Fruit fly (Drosophila melanogaster) whole organism, embryonic: ENCODE results near the gene CG44405.

Source experiments
- CG10431 ChIP-seq: fragments of 200-800 bp; sonication (Bioruptor generic); optimal IDR thresholded peaks from 3 replicates; lab custom pipeline; 2018; ENCODE audit warnings: missing biosample characterization, mild to moderate bottlenecking, missing genetic modification characterization
- CG10654 ChIP-seq: fragments of 200-800 bp; sonication (Bioruptor generic); optimal IDR thresholded peaks from 2 replicates; lab custom pipeline; 2016; ENCODE audit warnings: missing biosample characterization, missing genetic modification characterization
- CG12391 ChIP-seq: fragments of 200-800 bp; sonication (Bioruptor generic); optimal IDR thresholded peaks from 3 replicates; lab custom pipeline; 2018; ENCODE audit warnings: missing biosample characterization, mild to moderate bottlenecking, missing genetic modification characterization, moderate library complexity
- CG12659 ChIP-seq: fragments of 200-800 bp; sonication (Bioruptor generic); optimal IDR thresholded peaks from 3 replicates; lab custom pipeline; 2017; ENCODE audit warnings: mild to moderate bottlenecking, missing biosample characterization, missing genetic modification reagents, missing genetic modification characterization
- CG13424 ChIP-seq: fragments of 200-800 bp; sonication (Bioruptor generic); optimal IDR thresholded peaks from 2 replicates; lab custom pipeline; 2019; ENCODE audit warnings: missing biosample characterization, mild to moderate bottlenecking, missing genetic modification characterization, moderate library complexity
- CG15011 ChIP-seq: fragments of 200-800 bp; sonication (Bioruptor generic); optimal IDR thresholded peaks from 3 replicates; lab custom pipeline; 2018; ENCODE audit warnings: missing biosample characterization, mild to moderate bottlenecking, missing genetic modification characterization
- CG17359 ChIP-seq: fragments of 200-800 bp; sonication (Bioruptor generic); optimal IDR thresholded peaks from 3 replicates; lab custom pipeline; 2018; ENCODE audit warnings: missing biosample characterization, mild to moderate bottlenecking, missing genetic modification characterization, moderate library complexity
- CG17385 ChIP-seq: fragments of 200-800 bp; sonication (Bioruptor generic); optimal IDR thresholded peaks from 3 replicates; lab custom pipeline; 2018; ENCODE audit warnings: missing biosample characterization, mild to moderate bottlenecking, missing genetic modification characterization
- CG18619 ChIP-seq: fragments of 200-800 bp; sonication (Bioruptor generic); optimal IDR thresholded peaks from 3 replicates; lab custom pipeline; 2017; ENCODE audit warnings: missing biosample characterization, mild to moderate bottlenecking, missing genetic modification characterization
- CG31224 ChIP-seq: fragments of 200-800 bp; sonication (Bioruptor generic); IDR thresholded peaks from 2 replicates; pipeline ENCODE4 v1.3.6; 2022; ENCODE audit warnings: missing biosample characterization, missing genetic modification characterization
- CG4328 ChIP-seq: fragments of 200-800 bp; sonication (Bioruptor generic); optimal IDR thresholded peaks from 3 replicates; lab custom pipeline; 2017; ENCODE audit warnings: missing biosample characterization, missing genetic modification reagents, missing genetic modification characterization
- CG4424 ChIP-seq: fragments of 200-800 bp; sonication (Bioruptor generic); optimal IDR thresholded peaks from 3 replicates; lab custom pipeline; 2016; ENCODE audit warnings: missing biosample characterization, missing genetic modification characterization
- CG4617 ChIP-seq: fragments of 200-800 bp; sonication (Bioruptor generic); optimal IDR thresholded peaks from 3 replicates; lab custom pipeline; 2016; ENCODE audit warnings: missing biosample characterization, missing genetic modification characterization, borderline replicate concordance
- CG4854 ChIP-seq: fragments of 200-800 bp; sonication (Bioruptor generic); optimal IDR thresholded peaks from 2 replicates; lab custom pipeline; 2016; ENCODE audit warnings: missing biosample characterization, missing genetic modification characterization, inconsistent platforms
- CG5953 ChIP-seq: fragments of 200-800 bp; sonication (Bioruptor generic); IDR thresholded peaks from 2 replicates; pipeline ENCODE4 v1.3.6; 2022; ENCODE audit warnings: missing biosample characterization, missing genetic modification characterization
- CG6765 ChIP-seq: fragments of 200-800 bp; sonication (Bioruptor generic); optimal IDR thresholded peaks from 3 replicates; lab custom pipeline; 2017; ENCODE audit warnings: missing biosample characterization, mild to moderate bottlenecking, missing genetic modification characterization
- CG7786 ChIP-seq: fragments of 200-800 bp; sonication (Bioruptor generic); optimal IDR thresholded peaks from 2 replicates; lab custom pipeline; 2016; ENCODE audit warnings: missing biosample characterization, missing genetic modification characterization
- CG8388 ChIP-seq: fragments of 200-800 bp; sonication (Bioruptor generic); optimal IDR thresholded peaks from 2 replicates; lab custom pipeline; 2019; ENCODE audit warnings: missing biosample characterization, mild to moderate bottlenecking, missing genetic modification characterization, moderate library complexity
- Dbx ChIP-seq: fragments of 200-800 bp; sonication (Bioruptor generic); IDR thresholded peaks from 3 replicates; pipeline ENCODE4 v1.3.6; 2022; ENCODE audit warnings: missing biosample characterization, missing genetic modification characterization
- Doc2 ChIP-seq: fragments of 200-800 bp; sonication (Bioruptor generic); IDR thresholded peaks from 2 replicates; pipeline ENCODE4 v1.3.6; 2022; ENCODE audit warnings: missing biosample characterization, missing genetic modification characterization
- Ets65A ChIP-seq: fragments of 200-800 bp; sonication (Bioruptor generic); peaks from one replicate; lab custom pipeline; 2016; ENCODE audit warnings: missing biosample characterization, missing genetic modification characterization
- Hr78 ChIP-seq, 2 experiments: fragments of 200-800 bp in 1 of 2; fragments of >200 bp in 1 of 2; sonication (Bioruptor generic) in 1 of 2; optimal IDR thresholded peaks; 2 replicates each; lab custom pipeline; 2017 to 2019; ENCODE audit warnings: missing biosample characterization in 2 of 2, missing genetic modification characterization in 2 of 2, mild to moderate bottlenecking in 1 of 2, moderate library complexity in 1 of 2
- Lhr ChIP-seq: fragments of 200-800 bp; sonication (Bioruptor generic); optimal IDR thresholded peaks from 3 replicates; lab custom pipeline; 2017; ENCODE audit warnings: mild to moderate bottlenecking, missing biosample characterization, missing genetic modification reagents, missing genetic modification characterization
- MTF-1 ChIP-seq: fragments of 200-800 bp; sonication (Bioruptor generic); optimal IDR thresholded peaks from 2 replicates; lab custom pipeline; 2018; ENCODE audit warnings: missing biosample characterization, mild to moderate bottlenecking, missing genetic modification characterization, borderline replicate concordance
- Med ChIP-seq: fragments of 200-800 bp; sonication (Bioruptor generic); peaks from one replicate; lab custom pipeline; 2016; ENCODE audit warnings: missing biosample characterization, missing genetic modification characterization, mild to moderate bottlenecking, inconsistent platforms, moderate library complexity
- Nf-YB ChIP-seq: fragments of 200-800 bp; sonication (Bioruptor generic); optimal IDR thresholded peaks from 3 replicates; lab custom pipeline; 2019; ENCODE audit warnings: missing biosample characterization, mild to moderate bottlenecking, missing genetic modification characterization, moderate library complexity
- Six4 ChIP-seq: fragments of 200-800 bp; sonication (Bioruptor generic); optimal IDR thresholded peaks from 2 replicates; lab custom pipeline; 2016; ENCODE audit warnings: missing biosample characterization, missing genetic modification characterization
- Spps ChIP-seq: fragments of 200-800 bp; sonication (Bioruptor generic); optimal IDR thresholded peaks from 2 replicates; lab custom pipeline; 2018; ENCODE audit warnings: missing biosample characterization, mild to moderate bottlenecking, missing genetic modification characterization
- Ssrp ChIP-seq: fragments of 200-800 bp; sonication (Bioruptor generic); optimal IDR thresholded peaks from 2 replicates; lab custom pipeline; 2018; ENCODE audit warnings: missing biosample characterization, mild to moderate bottlenecking, missing genetic modification characterization, moderate library complexity
- bsh ChIP-seq, 2 experiments: fragments of 200-800 bp; sonication (Bioruptor generic); optimal IDR thresholded peaks; 2 replicates each; lab custom pipeline; 2017 to 2018; ENCODE audit warnings: mild to moderate bottlenecking in 2 of 2, missing biosample characterization in 2 of 2, missing genetic modification characterization in 2 of 2, moderate library complexity in 1 of 2
- btn ChIP-seq: fragments of 200-800 bp; sonication (Bioruptor generic); optimal IDR thresholded peaks from 2 replicates; lab custom pipeline; 2016; ENCODE audit warnings: missing biosample characterization, missing genetic modification characterization
- crp ChIP-seq, 2 experiments: fragments of 200-800 bp; sonication (Bioruptor generic); optimal IDR thresholded peaks; 2 replicates in 1 of 2; 3 replicates in 1 of 2; lab custom pipeline; 2017; ENCODE audit warnings: missing biosample characterization in 2 of 2, missing genetic modification characterization in 2 of 2, mild to moderate bottlenecking in 1 of 2, moderate library complexity in 1 of 2
- dan ChIP-seq: fragments of 200-800 bp; sonication (Bioruptor generic); IDR thresholded peaks from 2 replicates; pipeline ENCODE4 v1.3.6; 2022; ENCODE audit warnings: missing biosample characterization, missing genetic modification characterization
- dmrt11E ChIP-seq: fragments of 200-800 bp; sonication (Bioruptor generic); optimal IDR thresholded peaks from 3 replicates; lab custom pipeline; 2018; ENCODE audit warnings: missing biosample characterization, mild to moderate bottlenecking, missing genetic modification characterization, moderate library complexity
- eve ChIP-seq, 2 experiments: fragments of >200 bp; optimal IDR thresholded peaks; 2 replicates each; lab custom pipeline; 2017; ENCODE audit warnings: missing biosample characterization in 2 of 2, missing genetic modification characterization in 2 of 2
- gfzf ChIP-seq: fragments of 200-800 bp; sonication (Bioruptor generic); optimal IDR thresholded peaks from 2 replicates; lab custom pipeline; 2016; ENCODE audit warnings: missing biosample characterization, mild to moderate bottlenecking, missing genetic modification characterization, moderate library complexity
- hkb ChIP-seq, 2 experiments: fragments of 200-800 bp in 1 of 2; fragments of >200 bp in 1 of 2; sonication (Bioruptor generic) in 1 of 2; IDR thresholded peaks in 1 of 2; optimal IDR thresholded peaks in 1 of 2; 2 replicates each; pipeline versions ENCODE4 v1.3.6 to Lab custom; 2017 to 2022; ENCODE audit warnings: missing biosample characterization in 1 of 2, missing genetic modification characterization in 1 of 2
- insv ChIP-seq, 2 experiments: fragments of 200-800 bp; sonication (Bioruptor generic); optimal IDR thresholded peaks; 3 replicates each; lab custom pipeline; 2016 to 2018; ENCODE audit warnings: missing biosample characterization in 2 of 2, missing genetic modification characterization in 2 of 2
- knrl ChIP-seq: fragments of 200-800 bp; sonication (Bioruptor generic); IDR thresholded peaks from 3 replicates; pipeline ENCODE4 v1.3.6; 2022; ENCODE audit warnings: missing biosample characterization, missing genetic modification characterization; ENCODE audit not compliant: partially characterized antibody
- lilli ChIP-seq: fragments of 200-800 bp; sonication (Bioruptor generic); optimal IDR thresholded peaks from 3 replicates; lab custom pipeline; 2016; ENCODE audit warnings: missing biosample characterization, missing genetic modification characterization
- pzg ChIP-seq: fragments of 200-800 bp; sonication (Bioruptor generic); optimal IDR thresholded peaks from 3 replicates; lab custom pipeline; 2018; ENCODE audit warnings: missing biosample characterization, mild to moderate bottlenecking, missing genetic modification characterization, moderate library complexity
- rib ChIP-seq: fragments of 200-800 bp; sonication (Bioruptor generic); IDR thresholded peaks from 2 replicates; pipeline ENCODE4 v1.3.6; 2022; ENCODE audit warnings: missing biosample characterization, missing genetic modification characterization
- run ChIP-seq: fragments of 200-800 bp; sonication (Bioruptor generic); optimal IDR thresholded peaks from 3 replicates; lab custom pipeline; 2018; ENCODE audit warnings: missing biosample characterization, mild to moderate bottlenecking, missing genetic modification characterization
- schlank ChIP-seq: fragments of 200-800 bp; sonication (Bioruptor generic); optimal IDR thresholded peaks from 2 replicates; lab custom pipeline; 2018; ENCODE audit warnings: missing biosample characterization, mild to moderate bottlenecking, missing genetic modification characterization
- sisA ChIP-seq: fragments of 200-800 bp; sonication (Bioruptor generic); IDR thresholded peaks from 2 replicates; pipeline ENCODE4 v1.3.6; 2022; ENCODE audit warnings: missing biosample characterization, missing genetic modification characterization
- tin ChIP-seq: fragments of 200-800 bp; sonication (Bioruptor generic); optimal IDR thresholded peaks from 3 replicates; lab custom pipeline; 2016; ENCODE audit warnings: missing biosample characterization, missing genetic modification characterization
- tio ChIP-seq: fragments of 200-800 bp; sonication (Bioruptor generic); optimal IDR thresholded peaks from 2 replicates; lab custom pipeline; 2017; ENCODE audit warnings: missing biosample characterization, missing genetic modification characterization, inconsistent platforms
- tx ChIP-seq: fragments of 200-800 bp; sonication (Bioruptor generic); optimal IDR thresholded peaks from 2 replicates; lab custom pipeline; 2016; ENCODE audit warnings: missing biosample characterization, missing genetic modification characterization
- zfh2 ChIP-seq: fragments of 200-800 bp; sonication (Bioruptor generic); optimal IDR thresholded peaks from 2 replicates; lab custom pipeline; 2016; ENCODE audit warnings: missing biosample characterization, missing genetic modification characterization

The CG44405 gene

DNA sequence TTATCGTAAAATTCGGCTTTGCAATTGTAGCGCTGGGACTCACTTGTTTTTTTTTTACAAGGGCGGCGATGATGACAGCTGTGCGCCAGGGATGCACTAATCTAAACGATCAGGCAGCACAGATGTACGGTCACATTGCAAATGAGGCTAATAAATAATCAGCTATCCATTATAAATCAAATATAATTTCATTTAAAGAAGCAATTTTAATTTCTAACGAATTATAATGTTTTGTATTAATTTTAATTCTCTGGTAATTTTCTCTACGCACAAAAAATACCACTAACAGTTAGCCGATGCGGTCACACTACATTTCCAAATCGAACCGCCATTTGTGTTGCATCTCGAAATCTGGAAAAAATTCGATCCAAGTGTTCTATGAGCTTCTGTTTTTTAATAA, 31.5 kb downstream of the CG44405 start, which contains the start of the genes cni and fzy:
TSS of gene cni (minus strand) at position 79 of the 400 bp plus-strand sequence.
TSS of gene fzy (plus strand) at position 309 of the 400 bp plus-strand sequence.
- no peak for TF ChIP-seq eve (GFP tag; optimal IDR thresholded peaks at IDR 0.05; lab: Kevin White, UChicago)
- TF ChIP-seq Six4 (GFP tag; lab: Kevin White, UChicago) = peak; percentile 8
- peak; percentile 31 for TF ChIP-seq tin (GFP tag; lab: Kevin White, UChicago)
- no peak for TF ChIP-seq tio (GFP tag; lab: Kevin White, UChicago)
- peak; percentile 80 for TF ChIP-seq gfzf (GFP tag; lab: Kevin White, UChicago)
- 0 out of 3 replicates have a peak, but pooled peaks have one; percentile 32 for TF ChIP-seq Dbx (GFP tag; lab: Robert Waterston, UW)
- no peak for TF ChIP-seq CG31224 (GFP tag; lab: Robert Waterston, UW)
- TF ChIP-seq CG4617 (GFP tag; lab: Kevin White, UChicago) = peak; percentile 70
- no peak for TF ChIP-seq tx (GFP tag; lab: Kevin White, UChicago)
- TF ChIP-seq CG12659 (GFP tag; lab: Kevin White, UChicago) = peak; percentile 74
- TF ChIP-seq CG13424 (tag; lab: Kevin White, UChicago) = peak; percentile 8
- peak; percentile 7 for TF ChIP-seq Nf-YB (GFP tag; lab: Kevin White, UChicago)
- peak; percentile 89 to 97 for TF ChIP-seq crp (GFP tag; optimal IDR thresholded peaks at IDR 0.05; lab: Kevin White, UChicago)
- peak; percentile 42 for TF ChIP-seq CG4424 (GFP tag; lab: Kevin White, UChicago)
- TF ChIP-seq bsh (GFP tag; optimal IDR thresholded peaks at IDR 0.05; lab: Kevin White, UChicago) = no peak
- no peak for TF ChIP-seq Doc2
- TF ChIP-seq hkb (optimal IDR thresholded peaks at IDR 0.05; lab: Kevin White, UChicago) = peak; percentile 68
- TF ChIP-seq hkb (GFP tag; IDR thresholded peaks at IDR 0.05; lab: Robert Waterston, UW) = no peak
- no peak for TF ChIP-seq CG7786
- peak; percentile 1 for TF ChIP-seq CG17359 (tag; lab: Kevin White, UChicago)
- peak; percentile 6 for TF ChIP-seq Spps
- TF ChIP-seq CG8388 = no peak
- no peak for TF ChIP-seq MTF-1 (GFP tag; lab: Kevin White, UChicago)
- TF ChIP-seq Hr78 (GFP tag; optimal IDR thresholded peaks at IDR 0.05; lab: Kevin White, UChicago) = no peak
- peak; percentile 48 for TF ChIP-seq lilli (GFP tag; lab: Kevin White, UChicago)
- TF ChIP-seq CG4328 (GFP tag; lab: Kevin White, UChicago) = no peak
- TF ChIP-seq knrl (GFP tag; lab: Robert Waterston, UW) = 0 out of 3 replicates have a peak, but pooled peaks have one; percentile 37
- no peak for TF ChIP-seq CG5953
- TF ChIP-seq Lhr = peak; percentile 59
- TF ChIP-seq Ssrp (tag; lab: Kevin White, UChicago) = peak; percentile 3
- no peak for TF ChIP-seq btn (GFP tag; lab: Kevin White, UChicago)
- TF ChIP-seq CG18619 (GFP tag; lab: Kevin White, UChicago) = no peak
- TF ChIP-seq rib (GFP tag; lab: Robert Waterston, UW) = no peak
- TF ChIP-seq CG12391 (tag; lab: Kevin White, UChicago) = peak; percentile 74
- TF ChIP-seq CG10654 = peak; percentile 6
- peak; percentile 14 for TF ChIP-seq zfh2
- no peak for TF ChIP-seq CG10431 (GFP tag; lab: Kevin White, UChicago)
- no peak for TF ChIP-seq dan (GFP tag; lab: Robert Waterston, UW)
- TF ChIP-seq sisA = peak; percentile 39; the same call in 1 of the 2 replicates
- TF ChIP-seq Ets65A (GFP tag; lab: Kevin White, UChicago) = peak; percentile 82
- peak; percentile 10 for TF ChIP-seq Med
- peak in 1 of 2 experiments; percentile 28 for TF ChIP-seq insv (GFP tag; optimal IDR thresholded peaks at IDR 0.05; lab: Kevin White, UChicago)
- peak; percentile 21 for TF ChIP-seq dmrt11E
- no peak for TF ChIP-seq run (tag; lab: Kevin White, UChicago)
- TF ChIP-seq CG15011 (GFP tag; lab: Kevin White, UChicago) = no peak
- TF ChIP-seq CG6765 = no peak
- TF ChIP-seq CG4854 (GFP tag; lab: Kevin White, UChicago) = no peak
- TF ChIP-seq schlank (tag; lab: Kevin White, UChicago) = no peak
- no peak for TF ChIP-seq CG17385 (GFP tag; lab: Kevin White, UChicago)
- TF ChIP-seq pzg (GFP tag; lab: Kevin White, UChicago) = peak; percentile 92
